Fruit fly (Drosophila melanogaster): Measurements from ENCODE around the gene r-l.

DNA sequence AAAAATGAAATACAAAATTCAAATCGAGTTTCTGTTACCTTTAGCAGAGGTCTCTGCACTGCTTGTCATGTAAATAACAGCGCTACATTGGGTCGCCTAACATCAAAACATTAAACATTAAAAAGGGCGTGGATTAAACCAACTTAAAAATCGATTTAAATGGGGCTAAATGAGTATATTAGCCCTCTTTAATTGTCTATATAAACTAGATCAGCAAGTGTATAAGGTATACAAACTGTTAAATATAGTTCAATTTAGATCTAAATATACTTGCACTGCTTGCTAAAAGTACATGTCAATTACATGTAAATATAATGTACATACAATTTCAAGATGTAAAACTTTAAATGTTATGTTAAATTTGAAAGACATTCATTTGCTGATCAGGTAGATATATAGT, 3.4 kb downstream of the r-l start:
- TF ChIP-seq net (GFP tag; optimal IDR thresholded peaks at IDR 0.05), result no peak
- no peak for TF ChIP-seq CG4318 (GFP tag; optimal IDR thresholded peaks at IDR 0.05)
- TF ChIP-seq Eip93F (GFP tag; optimal IDR thresholded peaks at IDR 0.05), result no peak
- TF ChIP-seq Lpt (GFP tag; optimal IDR thresholded peaks at IDR 0.05), result no peak
- no peak for TF ChIP-seq lz (GFP tag; optimal IDR thresholded peaks at IDR 0.05)
- no peak for TF ChIP-seq Ets96B (tag; optimal IDR thresholded peaks at IDR 0.05)
- TF ChIP-seq CG8632 (GFP tag; optimal IDR thresholded peaks at IDR 0.05), result no peak
- no peak for TF ChIP-seq Gug (GFP tag; IDR thresholded peaks at IDR 0.05)
- no peak for TF ChIP-seq Hr39 (GFP tag; optimal IDR thresholded peaks at IDR 0.05)
- no peak for TF ChIP-seq CG15336 (GFP tag; IDR thresholded peaks at IDR 0.05)
- no peak for TF ChIP-seq CG16779 (tag; optimal IDR thresholded peaks at IDR 0.05)
- TF ChIP-seq fd59A (GFP tag; optimal IDR thresholded peaks at IDR 0.05), result no peak
- no peak for TF ChIP-seq topi (GFP tag; optimal IDR thresholded peaks at IDR 0.05)

All from whole organism, prepupa.